Fruit fly (Drosophila melanogaster) whole organism, pupa: ENCODE measurements around the gene CG14567.

Source experiments
- CG10348 ChIP-seq: fragments of 200-800 bp; sonication (Bioruptor generic); IDR thresholded peaks from 2 replicates; pipeline ENCODE4 v1.3.6; 2022; ENCODE audit warnings: missing biosample characterization, missing genetic modification characterization
- CG12605 ChIP-seq: fragments of 200-800 bp; sonication (Bioruptor generic); IDR thresholded peaks from 2 replicates; pipeline ENCODE4 v1.3.6; 2022; ENCODE audit warnings: missing biosample characterization, missing genetic modification characterization
- CG13204 ChIP-seq: fragments of 200-800 bp; sonication (Bioruptor generic); optimal IDR thresholded peaks from 2 replicates; lab custom pipeline; 2018; ENCODE audit warnings: missing biosample characterization, mild to moderate bottlenecking, missing genetic modification characterization, moderate library complexity
- CG14655 ChIP-seq: fragments of 200-800 bp; sonication (Bioruptor generic); optimal IDR thresholded peaks from 3 replicates; lab custom pipeline; 2017; ENCODE audit warnings: mild to moderate bottlenecking, missing biosample characterization, missing genetic modification reagents, missing genetic modification characterization
- CG15710 ChIP-seq: fragments of 200-800 bp; sonication (Bioruptor generic); optimal IDR thresholded peaks from 2 replicates; lab custom pipeline; 2018; ENCODE audit warnings: missing biosample characterization, mild to moderate bottlenecking, missing genetic modification characterization, moderate library complexity
- CG17806 ChIP-seq: fragments of 200-800 bp; sonication (Bioruptor generic); optimal IDR thresholded peaks from 2 replicates; lab custom pipeline; 2018; ENCODE audit warnings: missing biosample characterization, mild to moderate bottlenecking, missing genetic modification characterization, moderate library complexity
- CG32121 ChIP-seq: fragments of 200-800 bp; sonication (Bioruptor generic); IDR thresholded peaks from 2 replicates; pipeline ENCODE4 v1.3.6; 2022; ENCODE audit warnings: missing biosample characterization, missing genetic modification characterization
- CG34367 ChIP-seq: fragments of 200-800 bp; sonication (Bioruptor generic); optimal IDR thresholded peaks from 2 replicates; lab custom pipeline; 2018; ENCODE audit warnings: missing biosample characterization, mild to moderate bottlenecking, missing genetic modification characterization
- CG4496 ChIP-seq: fragments of 200-800 bp; sonication (Bioruptor generic); IDR thresholded peaks from 3 replicates; pipeline ENCODE4 v1.3.6; 2022; ENCODE audit warnings: missing biosample characterization, missing genetic modification characterization
- CG8159 ChIP-seq: fragments of 200-800 bp; sonication (Bioruptor generic); optimal IDR thresholded peaks from 3 replicates; lab custom pipeline; 2018; ENCODE audit warnings: missing biosample characterization, mild to moderate bottlenecking, missing genetic modification characterization, moderate library complexity
- CG8301 ChIP-seq: fragments of 200-800 bp; sonication (Bioruptor generic); optimal IDR thresholded peaks from 2 replicates; lab custom pipeline; 2018; ENCODE audit warnings: missing biosample characterization, mild to moderate bottlenecking, missing genetic modification characterization
- CG9948 ChIP-seq: fragments of 200-800 bp; sonication (Bioruptor generic); optimal IDR thresholded peaks from 2 replicates; lab custom pipeline; 2018; ENCODE audit warnings: missing biosample characterization, mild to moderate bottlenecking, missing genetic modification characterization, moderate library complexity
- D1 ChIP-seq: fragments of 200-800 bp; sonication (Bioruptor generic); optimal IDR thresholded peaks from 2 replicates; lab custom pipeline; 2018; ENCODE audit warnings: missing biosample characterization, mild to moderate bottlenecking, missing genetic modification characterization, moderate library complexity
- EcR ChIP-seq: fragments of 200-800 bp; sonication (Bioruptor generic); optimal IDR thresholded peaks from 3 replicates; lab custom pipeline; 2019; ENCODE audit warnings: missing biosample characterization, missing genetic modification characterization, mild to moderate bottlenecking, moderate library complexity, missing genetic modification reagents
- Ets98B ChIP-seq: fragments of 200-800 bp; sonication (Bioruptor generic); IDR thresholded peaks from 2 replicates; pipeline ENCODE4 v1.3.6; 2022; ENCODE audit warnings: missing biosample characterization, missing genetic modification characterization
- Pif1A ChIP-seq: fragments of 200-800 bp; sonication (Bioruptor generic); optimal IDR thresholded peaks from 3 replicates; lab custom pipeline; 2016; ENCODE audit warnings: missing biosample characterization, missing genetic modification characterization
- Pif1B ChIP-seq: fragments of 200-800 bp; sonication (Bioruptor generic); optimal IDR thresholded peaks from 3 replicates; lab custom pipeline; 2016; ENCODE audit warnings: missing biosample characterization, missing genetic modification characterization
- Snoo ChIP-seq: fragments of 200-800 bp; sonication (Bioruptor generic); optimal IDR thresholded peaks from 3 replicates; lab custom pipeline; 2017; ENCODE audit warnings: missing biosample characterization, mild to moderate bottlenecking, missing genetic modification characterization, inconsistent platforms
- fd96Ca ChIP-seq: fragments of 200-800 bp; sonication (Bioruptor generic); IDR thresholded peaks from 3 replicates; pipeline ENCODE4 v1.3.6; 2022; ENCODE audit warnings: missing biosample characterization, missing genetic modification characterization
- gl ChIP-seq: fragments of 200-800 bp; sonication (Bioruptor generic); optimal IDR thresholded peaks from 2 replicates; lab custom pipeline; 2018; ENCODE audit warnings: missing biosample characterization, mild to moderate bottlenecking, missing genetic modification characterization
- rn ChIP-seq: fragments of 200-800 bp; sonication (Bioruptor generic); IDR thresholded peaks from 2 replicates; pipeline ENCODE4 v1.3.6; 2022; ENCODE audit warnings: missing biosample characterization, missing genetic modification characterization

The CG14567 gene

DNA sequence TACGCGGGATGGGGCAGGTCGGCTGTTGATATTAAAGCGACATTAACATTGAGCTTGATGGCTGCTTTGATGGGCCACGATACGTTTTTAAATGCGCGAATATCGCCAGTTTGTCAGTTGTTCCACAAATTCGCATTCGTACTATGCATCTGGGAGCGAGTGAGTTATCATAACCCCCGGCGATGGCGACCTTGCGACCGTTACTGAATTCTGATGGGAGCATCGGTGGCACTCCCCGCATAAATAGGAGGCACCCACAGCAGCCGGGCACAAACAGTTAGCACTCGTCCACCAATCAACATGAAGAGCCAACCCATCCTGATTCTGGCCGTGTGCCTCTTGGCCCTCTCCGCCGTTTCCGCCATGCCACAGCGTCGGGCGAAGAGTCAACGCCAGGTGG lies 18.6 kb upstream of the CG14567 start, which contains the start of gene CG14564:
CG14564 (plus strand) TSS at position 301 of the 400 bp plus-strand sequence.
- TF ChIP-seq CG13204 (GFP tag; lab: Kevin White, UChicago) = no peak
- no peak for TF ChIP-seq CG14655 (GFP tag; lab: Kevin White, UChicago)
- TF ChIP-seq EcR = no peak
- no peak for TF ChIP-seq CG15710 (tag; lab: Kevin White, UChicago)
- TF ChIP-seq CG12605 (GFP tag; lab: Robert Waterston, UW) = no peak

DNA sequence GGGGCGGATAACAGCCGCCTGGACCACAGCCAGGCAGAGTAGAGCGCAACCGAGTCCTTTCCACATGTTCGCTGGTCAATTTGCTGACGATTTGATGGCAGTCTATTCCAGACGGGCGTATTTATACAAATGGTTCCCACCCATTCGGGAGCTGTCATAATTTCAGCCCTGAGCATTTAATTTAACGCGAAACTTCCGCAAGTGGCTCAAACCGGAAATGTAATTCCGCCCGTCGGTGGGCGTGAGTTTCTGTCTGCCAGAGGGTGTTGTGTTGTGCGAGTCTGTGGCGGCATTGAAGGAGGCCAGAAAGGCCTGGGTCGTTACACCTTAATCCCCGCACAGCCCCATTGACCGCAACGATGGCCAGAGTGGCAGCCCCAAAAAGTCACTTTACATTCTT lies 5.9 kb upstream of the CG14567 start, which contains the start of gene CG14565:
CG14565 (minus strand) TSS at position 101 of the 400 bp plus-strand sequence.
- TF ChIP-seq Pif1B (no peak), CG12605 (GFP tag; lab: Robert Waterston, UW) (no peak), Ets98B (GFP tag; lab: Robert Waterston, UW) (no peak), rn (GFP tag; lab: Robert Waterston, UW) (no peak), fd96Ca (no peak), CG10348 (GFP tag; lab: Robert Waterston, UW) (no peak), CG34367 (tag; lab: Kevin White, UChicago) (no peak), CG8159 (tag; lab: Kevin White, UChicago) (no peak), CG9948 (tag; lab: Kevin White, UChicago) (no peak), CG8301 (no peak), CG14655 (GFP tag; lab: Kevin White, UChicago) (no peak), CG13204 (GFP tag; lab: Kevin White, UChicago) (no peak)

- TF ChIP-seq Pif1B (no peak), CG10348 (GFP tag; lab: Robert Waterston, UW) (no peak), CG17806 (tag; lab: Kevin White, UChicago) (no peak), Pif1A (GFP tag; lab: Kevin White, UChicago) (no peak), fd96Ca (no peak), D1 (tag; lab: Kevin White, UChicago) (no peak), CG12605 (GFP tag; lab: Robert Waterston, UW) (no peak), gl (tag; lab: Kevin White, UChicago) (no peak), CG8159 (tag; lab: Kevin White, UChicago) (no peak), Snoo (no peak)
Measured at dm6 chr3L:21741234-21741633, 3.0 kb upstream of the CG14567 start, which contains the start of gene CG14572. TSS of gene CG14572 (plus strand) at chr3L:21741534.

- TF ChIP-seq CG8159 (tag; lab: Kevin White, UChicago) = no peak
- TF ChIP-seq fd96Ca = no peak
- TF ChIP-seq gl (tag; lab: Kevin White, UChicago) = no peak
- no peak for TF ChIP-seq CG4496 (GFP tag; lab: Robert Waterston, UW)
- TF ChIP-seq CG10348 (GFP tag; lab: Robert Waterston, UW) = no peak
- TF ChIP-seq CG32121 (GFP tag; lab: Robert Waterston, UW) = no peak
- TF ChIP-seq CG14655 (GFP tag; lab: Kevin White, UChicago) = no peak
Measured at dm6 chr3L:21740209-21740608, 2.0 kb upstream of the CG14567 start, which contains the start of gene CG14566. TSS of gene CG14566 (minus strand) at chr3L:21740309.

dm6 chr3L:21739017-21739730 lies 944 bp upstream of the CG14567 start:
- TF ChIP-seq Pif1B = no peak
- peak; percentile 35 for TF ChIP-seq EcR
- peak; percentile 18 for TF ChIP-seq CG14655 (GFP tag; lab: Kevin White, UChicago)
- peak; percentile 13; the same call in 1 of the 2 replicates for TF ChIP-seq Ets98B (GFP tag; lab: Robert Waterston, UW)

- TF ChIP-seq CG4496 (GFP tag; lab: Robert Waterston, UW) (no peak), CG34367 (tag; lab: Kevin White, UChicago) (no peak), CG10348 (GFP tag; lab: Robert Waterston, UW) (no peak), CG8159 (tag; lab: Kevin White, UChicago) (no peak), CG12605 (GFP tag; lab: Robert Waterston, UW) (no peak), CG32121 (GFP tag; lab: Robert Waterston, UW) (no peak), D1 (tag; lab: Kevin White, UChicago) (no peak), CG15710 (tag; lab: Kevin White, UChicago) (no peak), gl (tag; lab: Kevin White, UChicago) (no peak), fd96Ca (no peak), Pif1B (no peak), Pif1A (GFP tag; lab: Kevin White, UChicago) (no peak)
- TF ChIP-seq, all 21 proteins: peak for 0
Measured at dm6 chr3L:21733799-21734198, 4.4 kb downstream of the CG14567 start, which contains the start of gene CG14573. TSS of gene CG14573 (plus strand) at chr3L:21734099.

DNA sequence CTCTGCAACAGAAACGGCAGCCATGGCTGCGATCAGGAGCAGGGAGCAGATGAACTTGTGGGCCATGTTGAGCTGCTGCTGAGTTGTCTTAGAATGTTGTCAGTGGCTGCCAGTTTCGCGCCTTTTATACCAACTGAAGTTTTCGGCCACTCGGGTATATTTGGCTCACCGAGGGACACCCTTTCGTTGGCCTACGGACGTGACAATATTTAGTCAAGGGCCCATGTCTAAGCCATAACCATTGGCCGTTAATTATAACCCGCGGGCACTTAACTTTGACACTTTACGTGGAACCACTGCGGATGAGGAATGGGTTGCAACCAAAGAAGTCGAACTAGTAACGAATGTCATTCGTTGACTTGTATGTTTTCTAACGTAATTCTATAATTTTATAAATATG lies 4.8 kb downstream of the CG14567 start, which contains the start of gene CG14568:
CG14568 (minus strand) TSS at position 101 of the 400 bp plus-strand sequence.
- no peak for TF ChIP-seq Pif1A (GFP tag; lab: Kevin White, UChicago)
- no peak for TF ChIP-seq CG12605 (GFP tag; lab: Robert Waterston, UW)
- TF ChIP-seq Pif1B = no peak
- no peak for TF ChIP-seq CG14655 (GFP tag; lab: Kevin White, UChicago)
- no peak for TF ChIP-seq CG8301
